Worm (Caenorhabditis elegans) whole organism, L1 larva: ENCODE data around the gene C06A1.6.

Source experiments
- C04F5.9 ChIP-seq: sonication (generic microtip); optimal IDR thresholded peaks from 2 replicates; lab custom pipeline; 2016; ENCODE audit warnings: missing genetic modification characterization, missing compliant biosample characterization
- C16A3.4 ChIP-seq: fragments of 150-350 bp; optimal IDR thresholded peaks from 2 replicates; lab custom pipeline; 2014; ENCODE audit warnings: missing biosample characterization, missing genetic modification characterization
- F16B12.6 ChIP-seq: fragments of 150-350 bp; optimal IDR thresholded peaks from 2 replicates; lab custom pipeline; 2014; ENCODE audit warnings: missing biosample characterization, missing genetic modification characterization
- ama-1 ChIP-seq: fragments of 150-350 bp; optimal IDR thresholded peaks from 2 replicates; lab custom pipeline; 2014
- ceh-8 ChIP-seq: fragments of 200-800 bp; sonication (Bioruptor generic); optimal IDR thresholded peaks from 2 replicates; lab custom pipeline; 2018; ENCODE audit warnings: mild to moderate bottlenecking, missing genetic modification characterization, moderate library complexity, missing compliant biosample characterization
- ceh-82 ChIP-seq, 3 experiments: fragments of 150-350 bp in 1 of 3; sonication (generic microtip) in 2 of 3; optimal IDR thresholded peaks; 2 replicates each; lab custom pipeline; 2014 to 2017; ENCODE audit warnings: missing biosample characterization in 3 of 3, missing genetic modification characterization in 3 of 3
- ceh-88 ChIP-seq: fragments of 200-800 bp; sonication (Bioruptor generic); IDR thresholded peaks from 2 replicates; pipeline ENCODE4 v1.3.6; 2022; ENCODE audit warnings: missing genetic modification characterization, missing compliant biosample characterization
- ces-1 ChIP-seq: fragments of 150-350 bp; optimal IDR thresholded peaks from 2 replicates; lab custom pipeline; 2014; ENCODE audit warnings: missing biosample characterization, missing genetic modification reagents, missing genetic modification characterization
- dpl-1 ChIP-seq, 3 experiments: fragments of 150-350 bp in 2 of 3; sonication (generic microtip) in 1 of 3; optimal IDR thresholded peaks; 2 replicates each; lab custom pipeline; 2014 to 2017; ENCODE audit warnings: missing biosample characterization in 3 of 3, missing genetic modification characterization in 3 of 3, missing genetic modification reagents in 3 of 3
- dsc-1 ChIP-seq: sonication (generic microtip); optimal IDR thresholded peaks from 2 replicates; lab custom pipeline; 2016; ENCODE audit warnings: mild to moderate bottlenecking, missing genetic modification characterization, missing compliant biosample characterization
- efl-1 ChIP-seq, 4 experiments: fragments of 150-350 bp; optimal IDR thresholded peaks in 3 of 4; peaks in 1 of 4; 1 replicate in 1 of 4; 2 replicates in 3 of 4; lab custom pipeline; 2014; ENCODE audit warnings: missing biosample characterization in 2 of 4, missing genetic modification characterization in 2 of 4, missing genetic modification reagents in 2 of 4
- egl-13 ChIP-seq: sonication (generic microtip); optimal IDR thresholded peaks from 2 replicates; lab custom pipeline; 2016; ENCODE audit warnings: missing genotype, missing genetic modification reagents, missing genetic modification characterization, missing compliant biosample characterization
- elt-2 ChIP-seq: sonication (generic microtip); optimal IDR thresholded peaks from 2 replicates; lab custom pipeline; 2016; ENCODE audit warnings: missing genetic modification characterization, mild to moderate bottlenecking, inconsistent platforms, missing compliant biosample characterization, missing genetic modification reagents
- elt-3 ChIP-seq, 6 experiments: fragments of 150-350 bp in 1 of 6; sonication (generic microtip); optimal IDR thresholded peaks; 2 replicates each; lab custom pipeline; 2017 to 2018; ENCODE audit warnings: missing biosample characterization in 6 of 6, missing genetic modification characterization in 6 of 6, inconsistent platforms in 1 of 6
- fkh-10 ChIP-seq: sonication (generic microtip); optimal IDR thresholded peaks from 2 replicates; lab custom pipeline; 2017; ENCODE audit warnings: missing biosample characterization, missing genetic modification reagents, missing genetic modification characterization
- hlh-4 ChIP-seq: sonication (generic microtip); optimal IDR thresholded peaks from 2 replicates; lab custom pipeline; 2016; ENCODE audit warnings: mild to moderate bottlenecking, missing genetic modification characterization, missing compliant biosample characterization
- irx-1 ChIP-seq: sonication (generic microtip); optimal IDR thresholded peaks from 2 replicates; lab custom pipeline; 2016; ENCODE audit warnings: missing genetic modification characterization, missing compliant biosample characterization
- lin-14 ChIP-seq: fragments of 200-800 bp; sonication (Bioruptor generic); optimal IDR thresholded peaks from 2 replicates; lab custom pipeline; 2018; ENCODE audit warnings: mild to moderate bottlenecking, missing genetic modification characterization, moderate library complexity, missing compliant biosample characterization
- lin-15B ChIP-seq: fragments of 150-350 bp; sonication (generic microtip); optimal IDR thresholded peaks from 3 replicates; lab custom pipeline; 2014; ENCODE audit warnings: missing biosample characterization, missing genetic modification characterization
- lin-35 ChIP-seq, 2 experiments: fragments of 150-350 bp; optimal IDR thresholded peaks; 2 replicates each; lab custom pipeline; 2014; ENCODE audit warnings: missing biosample characterization in 2 of 2, missing genetic modification characterization in 2 of 2, missing genetic modification reagents in 2 of 2
- lin-39 ChIP-seq: fragments of 150-350 bp; optimal IDR thresholded peaks from 2 replicates; lab custom pipeline; 2014; ENCODE audit warnings: missing biosample characterization, missing genetic modification reagents, missing genetic modification characterization
- mdl-1 ChIP-seq, 2 experiments: fragments of 150-350 bp; optimal IDR thresholded peaks; 2 replicates each; lab custom pipeline; 2014 to 2017; ENCODE audit warnings: missing biosample characterization in 2 of 2, missing genetic modification characterization in 2 of 2, inconsistent platforms in 1 of 2
- mep-1 ChIP-seq: fragments of 150-350 bp; optimal IDR thresholded peaks from 2 replicates; lab custom pipeline; 2014; ENCODE audit warnings: missing biosample characterization, missing genetic modification characterization
- nhr-19 ChIP-seq: fragments of 200-800 bp; sonication (Bioruptor generic); conservative IDR thresholded peaks from 2 replicates; pipeline ENCODE4 v1.3.6; 2022; ENCODE audit warnings: missing genetic modification characterization, missing compliant biosample characterization
- nhr-47 ChIP-seq: sonication (generic microtip); optimal IDR thresholded peaks from 2 replicates; lab custom pipeline; 2016; ENCODE audit warnings: mild to moderate bottlenecking, missing genetic modification characterization, moderate library complexity, missing compliant biosample characterization
- nhr-71 ChIP-seq: sonication (generic microtip); optimal IDR thresholded peaks from 2 replicates; lab custom pipeline; 2016; ENCODE audit warnings: mild to moderate bottlenecking, missing genetic modification characterization, moderate library complexity, missing compliant biosample characterization
- nhr-85 ChIP-seq: sonication (generic microtip); peaks from one replicate; lab custom pipeline; 2016; ENCODE audit warnings: missing genetic modification characterization, inconsistent platforms, missing compliant biosample characterization
- pax-3 ChIP-seq: fragments of 200-800 bp; sonication (Bioruptor generic); optimal IDR thresholded peaks from 2 replicates; lab custom pipeline; 2018; ENCODE audit warnings: mild to moderate bottlenecking, missing genetic modification characterization, moderate library complexity, missing compliant biosample characterization
- pqm-1 ChIP-seq: sonication (generic microtip); optimal IDR thresholded peaks from 3 replicates; lab custom pipeline; 2017; ENCODE audit warnings: missing biosample characterization, missing genetic modification characterization
- rnt-1 ChIP-seq: sonication (generic microtip); optimal IDR thresholded peaks from 2 replicates; lab custom pipeline; 2016; ENCODE audit warnings: mild to moderate bottlenecking, missing genetic modification characterization, moderate library complexity, missing compliant biosample characterization
- snpc-4 ChIP-seq: fragments of 150-350 bp; optimal IDR thresholded peaks from 2 replicates; lab custom pipeline; 2014; ENCODE audit warnings: missing biosample characterization, missing genetic modification characterization
- snu-23 ChIP-seq: sonication (generic microtip); optimal IDR thresholded peaks from 2 replicates; lab custom pipeline; 2016; ENCODE audit warnings: missing genetic modification characterization, missing compliant biosample characterization
- sox-4 ChIP-seq: sonication (generic microtip); optimal IDR thresholded peaks from 2 replicates; lab custom pipeline; 2016; ENCODE audit warnings: missing genetic modification characterization, missing compliant biosample characterization
- swsn-7 ChIP-seq: sonication (generic microtip); optimal IDR thresholded peaks from 2 replicates; lab custom pipeline; 2016; ENCODE audit warnings: missing genetic modification characterization, missing compliant biosample characterization
- unc-30 ChIP-seq: sonication (generic microtip); optimal IDR thresholded peaks from 2 replicates; lab custom pipeline; 2017; ENCODE audit warnings: missing biosample characterization, missing genetic modification characterization
- unc-98 ChIP-seq: fragments of 200-800 bp; sonication (Bioruptor generic); IDR thresholded peaks from 2 replicates; pipeline ENCODE4 v1.3.6; 2022; ENCODE audit warnings: missing genetic modification characterization, missing compliant biosample characterization
- xbp-1 ChIP-seq: sonication (generic microtip); optimal IDR thresholded peaks from 2 replicates; lab custom pipeline; 2016; ENCODE audit warnings: missing genetic modification characterization, missing compliant biosample characterization
- zag-1 ChIP-seq: fragments of 150-350 bp; optimal IDR thresholded peaks from 2 replicates; lab custom pipeline; 2014; ENCODE audit warnings: missing biosample characterization, missing genetic modification characterization

Gene C06A1.6

DNA sequence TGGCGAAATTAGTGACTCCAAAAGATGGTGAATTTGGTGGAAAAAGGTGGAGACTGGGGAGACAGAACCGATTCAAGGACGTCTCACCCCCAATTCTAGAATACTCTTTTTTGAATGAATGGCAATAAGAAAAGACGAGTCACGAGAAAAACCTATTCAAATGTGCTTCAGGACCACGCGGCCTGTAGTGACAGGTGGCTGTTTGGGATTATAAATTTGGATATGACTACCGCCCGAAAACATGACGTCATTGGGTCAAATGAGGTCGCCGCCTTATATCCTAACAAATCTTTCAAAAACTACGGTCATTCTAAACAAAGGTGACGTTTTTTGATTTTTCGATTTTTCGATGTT is 10.5 kb downstream of the C06A1.6 start (continued):
- TF ChIP-seq nhr-19 (GFP tag; lab: Robert Waterston, UW): no peak
- no peak for TF ChIP-seq ceh-88 (GFP tag; lab: Robert Waterston, UW)
- no peak for TF ChIP-seq irx-1 (tag; lab: Kevin White, UChicago)
- TF ChIP-seq ceh-8 (GFP tag; lab: Kevin White, UChicago): no peak
- TF ChIP-seq dpl-1 (GFP tag; optimal IDR thresholded peaks at IDR 0.05; lab: Kevin White, UChicago): no peak
- TF ChIP-seq C16A3.4 (tag; lab: Kevin White, UChicago): peak; percentile 7
- no peak for TF ChIP-seq xbp-1 (tag; lab: Kevin White, UChicago)
- TF ChIP-seq pqm-1 (tag; lab: Kevin White, UChicago): no peak
- no peak for TF ChIP-seq zag-1 (tag; lab: Kevin White, UChicago)
- peak; percentile 59 for TF ChIP-seq mep-1
- no peak for TF ChIP-seq snpc-4
- peak; percentile 17 for TF ChIP-seq rnt-1 (tag; lab: Kevin White, UChicago)
- no peak for TF ChIP-seq unc-98 (GFP tag; lab: Robert Waterston, UW)
- TF ChIP-seq lin-14 (GFP tag; lab: Kevin White, UChicago): peak; percentile 1
- no peak for TF ChIP-seq dsc-1 (tag; lab: Kevin White, UChicago)
- TF ChIP-seq pax-3 (tag; lab: Kevin White, UChicago): no peak
- TF ChIP-seq ama-1 (lab: Kevin White, UChicago): peak; percentile 34
- peak; percentile 21 for TF ChIP-seq nhr-71 (tag; lab: Kevin White, UChicago)
- TF ChIP-seq egl-13 (tag; lab: Kevin White, UChicago): no peak
- TF ChIP-seq nhr-85 (tag; lab: Kevin White, UChicago): peak; percentile 88
- peak; percentile 39 for TF ChIP-seq snu-23
- TF ChIP-seq nhr-47 (tag; lab: Kevin White, UChicago): peak; percentile 11
- TF ChIP-seq hlh-4 (tag; lab: Kevin White, UChicago): no peak

- peak; percentile 73 for TF ChIP-seq ama-1 (lab: Kevin White, UChicago)
- no peak for TF ChIP-seq pax-3 (tag; lab: Kevin White, UChicago)
- no peak for TF ChIP-seq ces-1 (GFP tag; lab: Kevin White, UChicago)
- no peak for TF ChIP-seq fkh-10 (GFP tag; lab: Kevin White, UChicago)
- TF ChIP-seq unc-30 (tag; lab: Kevin White, UChicago): no peak
- no peak for TF ChIP-seq C04F5.9 (tag; lab: Kevin White, UChicago)
- TF ChIP-seq lin-35 (GFP tag; optimal IDR thresholded peaks at IDR 0.05; lab: Kevin White, UChicago): peak in 1 of 2 experiments; percentile 3
- no peak for TF ChIP-seq sox-4 (tag; lab: Kevin White, UChicago)
- TF ChIP-seq elt-2 (tag; lab: Kevin White, UChicago): no peak
- TF ChIP-seq lin-15B (tag; lab: Kevin White, UChicago): no peak
- TF ChIP-seq lin-39: no peak
- no peak for TF ChIP-seq ceh-82 (tag; optimal IDR thresholded peaks at IDR 0.05; lab: Kevin White, UChicago)
- TF ChIP-seq snpc-4: no peak
- no peak for TF ChIP-seq mdl-1 (tag; optimal IDR thresholded peaks at IDR 0.05; lab: Kevin White, UChicago)
- no peak for TF ChIP-seq elt-3 (tag; optimal IDR thresholded peaks at IDR 0.05; lab: Kevin White, UChicago)
- TF ChIP-seq C16A3.4 (tag; lab: Kevin White, UChicago): no peak
- TF ChIP-seq swsn-7 (tag; lab: Kevin White, UChicago): no peak
- TF ChIP-seq rnt-1 (tag; lab: Kevin White, UChicago): peak; percentile 28
- TF ChIP-seq efl-1 (optimal IDR thresholded peaks at IDR 0.05; lab: Kevin White, UChicago): no peak
- peak in 1 of 2 experiments; percentile 33 for TF ChIP-seq efl-1 (GFP tag; optimal IDR thresholded peaks at IDR 0.05 in 1 of 2; lab: Kevin White, UChicago)
- peak; percentile 4 for TF ChIP-seq lin-14 (GFP tag; lab: Kevin White, UChicago)
- TF ChIP-seq F16B12.6: no peak
Observed at ce11 chrII:10553377-10554045, 11.0 kb downstream of the C06A1.6 start.
